Fruit fly (Drosophila melanogaster) whole organism, embryonic: Measurements from ENCODE around the gene CG43121.

Experiments
- B-H2 ChIP-seq: fragments of 200-800 bp; sonication (Bioruptor generic); optimal IDR thresholded peaks from 2 replicates; lab custom pipeline; 2018; ENCODE audit warnings: missing biosample characterization, mild to moderate bottlenecking, missing genetic modification characterization
- Blimp-1 ChIP-seq: fragments of 200-800 bp; sonication (Bioruptor generic); optimal IDR thresholded peaks from 3 replicates; lab custom pipeline; 2018; ENCODE audit warnings: missing biosample characterization, missing genetic modification characterization, mild to moderate bottlenecking, moderate library complexity, missing genetic modification reagents
- CG10209 ChIP-seq: fragments of 200-800 bp; sonication (Bioruptor generic); optimal IDR thresholded peaks from 3 replicates; lab custom pipeline; 2017; ENCODE audit warnings: missing biosample characterization, mild to moderate bottlenecking, missing genetic modification characterization, missing genetic modification reagents
- CG11085 ChIP-seq: fragments of 200-800 bp; sonication (Bioruptor generic); IDR thresholded peaks from 2 replicates; pipeline ENCODE4 v1.3.6; 2022; ENCODE audit warnings: missing biosample characterization, missing genetic modification characterization
- CG14667 ChIP-seq: fragments of 200-800 bp; sonication (Bioruptor generic); IDR thresholded peaks from 2 replicates; pipeline ENCODE4 v1.3.6; 2022; ENCODE audit warnings: missing biosample characterization, missing genetic modification characterization
- CG15269 ChIP-seq: fragments of 200-800 bp; sonication (Bioruptor generic); optimal IDR thresholded peaks from 2 replicates; lab custom pipeline; 2018; ENCODE audit warnings: missing biosample characterization, mild to moderate bottlenecking, missing genetic modification characterization, moderate library complexity
- CG15514 ChIP-seq: fragments of 200-800 bp; sonication (Bioruptor generic); optimal IDR thresholded peaks from 3 replicates; lab custom pipeline; 2017; ENCODE audit warnings: missing biosample characterization, missing genetic modification characterization, mild to moderate bottlenecking, moderate library complexity, missing genetic modification reagents
- CG1647 ChIP-seq: fragments of 200-800 bp; sonication (Bioruptor generic); optimal IDR thresholded peaks from 3 replicates; lab custom pipeline; 2016; ENCODE audit warnings: missing biosample characterization, missing genetic modification characterization
- CG16779 ChIP-seq: fragments of 200-800 bp; sonication (Bioruptor generic); IDR thresholded peaks from 2 replicates; pipeline ENCODE4 v1.3.6; 2022; ENCODE audit warnings: missing biosample characterization, missing genetic modification characterization
- CG18619 ChIP-seq: fragments of 200-800 bp; sonication (Bioruptor generic); optimal IDR thresholded peaks from 3 replicates; lab custom pipeline; 2017; ENCODE audit warnings: missing biosample characterization, mild to moderate bottlenecking, missing genetic modification characterization
- CG31365 ChIP-seq: fragments of 200-800 bp; sonication (Bioruptor generic); optimal IDR thresholded peaks from 2 replicates; lab custom pipeline; 2018; ENCODE audit warnings: missing biosample characterization, mild to moderate bottlenecking, missing genetic modification characterization
- CG31388 ChIP-seq: fragments of 200-800 bp; sonication (Bioruptor generic); optimal IDR thresholded peaks from 2 replicates; lab custom pipeline; 2016; ENCODE audit warnings: missing biosample characterization, missing genetic modification characterization
- CG32767 ChIP-seq: fragments of 200-800 bp; sonication (Bioruptor generic); IDR thresholded peaks from 2 replicates; pipeline ENCODE4 v1.3.6; 2022; ENCODE audit warnings: missing biosample characterization, missing genetic modification characterization
- CG3838 ChIP-seq: fragments of 200-800 bp; sonication (Bioruptor generic); optimal IDR thresholded peaks from 3 replicates; lab custom pipeline; 2016; ENCODE audit warnings: missing biosample characterization, missing genetic modification characterization
- CG4820 ChIP-seq: fragments of 200-800 bp; sonication (Bioruptor generic); optimal IDR thresholded peaks from 3 replicates; lab custom pipeline; 2016; ENCODE audit warnings: missing biosample characterization, missing genetic modification characterization
- CG6272 ChIP-seq: fragments of 200-800 bp; sonication (Bioruptor generic); IDR thresholded peaks from 2 replicates; pipeline ENCODE4 v1.3.6; 2022; ENCODE audit warnings: missing biosample characterization, missing genetic modification characterization
- CG7271 ChIP-seq: fragments of 200-800 bp; sonication (Bioruptor generic); optimal IDR thresholded peaks from 2 replicates; lab custom pipeline; 2018; ENCODE audit warnings: missing biosample characterization, mild to moderate bottlenecking, missing genetic modification characterization, moderate library complexity
- CG7963 ChIP-seq: fragments of 200-800 bp; sonication (Bioruptor generic); IDR thresholded peaks from 3 replicates; pipeline ENCODE4 v1.3.6; 2022; ENCODE audit warnings: missing biosample characterization, missing genetic modification characterization; ENCODE audit not compliant: partially characterized antibody
- Dfd ChIP-seq, 2 experiments: fragments of >200 bp; optimal IDR thresholded peaks; 2 replicates each; lab custom pipeline; 2017; ENCODE audit warnings: missing biosample characterization in 2 of 2, missing genetic modification characterization in 2 of 2
- Dip2 ChIP-seq: fragments of 200-800 bp; sonication (Bioruptor generic); IDR thresholded peaks from 2 replicates; pipeline ENCODE4 v1.3.6; 2022; ENCODE audit warnings: missing biosample characterization, missing genetic modification characterization
- Drgx ChIP-seq: fragments of 200-800 bp; sonication (Bioruptor generic); IDR thresholded peaks from 2 replicates; pipeline ENCODE4 v1.3.6; 2022; ENCODE audit warnings: missing biosample characterization, missing genetic modification characterization
- Ets65A ChIP-seq: fragments of 200-800 bp; sonication (Bioruptor generic); peaks from one replicate; lab custom pipeline; 2016; ENCODE audit warnings: missing biosample characterization, missing genetic modification characterization
- Fer3 ChIP-seq: fragments of 200-800 bp; sonication (Bioruptor generic); optimal IDR thresholded peaks from 2 replicates; lab custom pipeline; 2018; ENCODE audit warnings: missing biosample characterization, mild to moderate bottlenecking, missing genetic modification characterization, moderate library complexity
- GATAe ChIP-seq: fragments of 200-800 bp; sonication (Bioruptor generic); conservative IDR thresholded peaks from 2 replicates; pipeline ENCODE4 v1.3.6; 2022; ENCODE audit warnings: missing biosample characterization, missing genetic modification characterization
- Gsc ChIP-seq: fragments of 200-800 bp; sonication (Bioruptor generic); IDR thresholded peaks from 2 replicates; pipeline ENCODE4 v1.3.6; 2022; ENCODE audit warnings: missing biosample characterization, missing genetic modification characterization
- HHEX ChIP-seq: fragments of 200-800 bp; sonication (Bioruptor generic); optimal IDR thresholded peaks from 3 replicates; lab custom pipeline; 2017; ENCODE audit warnings: missing biosample characterization, mild to moderate bottlenecking, missing genetic modification characterization, missing genetic modification reagents
- HLH3B ChIP-seq: fragments of 200-800 bp; sonication (Bioruptor generic); IDR thresholded peaks from 2 replicates; pipeline ENCODE4 v1.3.6; 2022; ENCODE audit warnings: missing biosample characterization, missing genetic modification characterization
- Hr51 ChIP-seq, 2 experiments: fragments of 200-800 bp; sonication (Bioruptor generic); optimal IDR thresholded peaks; 2 replicates in 1 of 2; 3 replicates in 1 of 2; lab custom pipeline; 2016 to 2018; ENCODE audit warnings: missing biosample characterization in 2 of 2, missing genetic modification characterization in 2 of 2, mild to moderate bottlenecking in 1 of 2, moderate library complexity in 1 of 2
- Meics ChIP-seq: fragments of 200-800 bp; sonication (Bioruptor generic); optimal IDR thresholded peaks from 2 replicates; lab custom pipeline; 2017; ENCODE audit warnings: missing biosample characterization, mild to moderate bottlenecking, missing genetic modification characterization
- TFAM ChIP-seq: fragments of 200-800 bp; sonication (Bioruptor generic); optimal IDR thresholded peaks from 2 replicates; lab custom pipeline; 2017; ENCODE audit warnings: missing biosample characterization, missing genetic modification characterization, inconsistent platforms
- bcd ChIP-seq: fragments of 200-800 bp; sonication (Bioruptor generic); optimal IDR thresholded peaks from 2 replicates; lab custom pipeline; 2017; ENCODE audit warnings: missing biosample characterization, mild to moderate bottlenecking, missing genetic modification characterization
- chm ChIP-seq: fragments of 200-800 bp; sonication (Bioruptor generic); IDR thresholded peaks from 2 replicates; pipeline ENCODE4 v1.3.6; 2022; ENCODE audit warnings: missing biosample characterization, missing genetic modification characterization
- ci ChIP-seq: fragments of 200-800 bp; sonication (Bioruptor generic); IDR thresholded peaks from 3 replicates; pipeline ENCODE4 v1.3.6; 2022; ENCODE audit warnings: missing biosample characterization, missing genetic modification characterization
- crc ChIP-seq: fragments of 200-800 bp; sonication (Bioruptor generic); optimal IDR thresholded peaks from 2 replicates; lab custom pipeline; 2016; ENCODE audit warnings: missing biosample characterization, missing genetic modification characterization
- dm ChIP-seq: fragments of 200-800 bp; sonication (Bioruptor generic); optimal IDR thresholded peaks from 3 replicates; lab custom pipeline; 2016; ENCODE audit warnings: missing biosample characterization, missing genetic modification characterization
- dpn ChIP-seq, 2 experiments: fragments of 200-800 bp; sonication (Bioruptor generic); optimal IDR thresholded peaks; 3 replicates each; lab custom pipeline; 2016; ENCODE audit warnings: missing biosample characterization in 2 of 2, missing genetic modification characterization in 2 of 2
- fd102C ChIP-seq: fragments of 200-800 bp; sonication (Bioruptor generic); optimal IDR thresholded peaks from 2 replicates; lab custom pipeline; 2018; ENCODE audit warnings: missing biosample characterization, mild to moderate bottlenecking, missing genetic modification characterization, moderate library complexity
- fd64A ChIP-seq: fragments of 200-800 bp; sonication (Bioruptor generic); optimal IDR thresholded peaks from 3 replicates; lab custom pipeline; 2018; ENCODE audit warnings: missing biosample characterization, mild to moderate bottlenecking, missing genetic modification characterization
- grau ChIP-seq: fragments of 200-800 bp; optimal IDR thresholded peaks from 3 replicates; lab custom pipeline; 2019; ENCODE audit warnings: missing biosample characterization, mild to moderate bottlenecking, missing genetic modification characterization, moderate library complexity
- gsb-n ChIP-seq: fragments of 200-800 bp; sonication (Bioruptor generic); optimal IDR thresholded peaks from 3 replicates; lab custom pipeline; 2018; ENCODE audit warnings: missing biosample characterization, mild to moderate bottlenecking, missing genetic modification characterization
- insv ChIP-seq, 2 experiments: fragments of 200-800 bp; sonication (Bioruptor generic); optimal IDR thresholded peaks; 3 replicates each; lab custom pipeline; 2016 to 2018; ENCODE audit warnings: missing biosample characterization in 2 of 2, missing genetic modification characterization in 2 of 2
- lov ChIP-seq, 2 experiments: fragments of 200-800 bp in 1 of 2; fragments of >200 bp in 1 of 2; sonication (Bioruptor generic) in 1 of 2; IDR thresholded peaks in 1 of 2; optimal IDR thresholded peaks in 1 of 2; 2 replicates in 1 of 2; 3 replicates in 1 of 2; pipeline versions ENCODE4 v1.3.6 to Lab custom; 2017 to 2022; ENCODE audit warnings: missing biosample characterization in 1 of 2, missing genetic modification characterization in 1 of 2
- nerfin-2 ChIP-seq: fragments of 200-800 bp; sonication (Bioruptor generic); IDR thresholded peaks from 2 replicates; pipeline ENCODE4 v1.3.6; 2022; ENCODE audit warnings: missing biosample characterization, missing genetic modification characterization; ENCODE audit not compliant: partially characterized antibody
- sens ChIP-seq: fragments of 200-800 bp; sonication (Bioruptor generic); peaks from one replicate; lab custom pipeline; 2016; ENCODE audit warnings: missing biosample characterization, missing genetic modification characterization
- sob ChIP-seq: fragments of 200-800 bp; sonication (Bioruptor generic); IDR thresholded peaks from 2 replicates; pipeline ENCODE4 v1.3.6; 2022; ENCODE audit warnings: missing biosample characterization, missing genetic modification characterization
- sqz ChIP-seq: fragments of 200-800 bp; sonication (Bioruptor generic); optimal IDR thresholded peaks from 3 replicates; lab custom pipeline; 2018; ENCODE audit warnings: missing biosample characterization, mild to moderate bottlenecking, missing genetic modification characterization
- toy ChIP-seq: fragments of 200-800 bp; sonication (Bioruptor generic); IDR thresholded peaks from 2 replicates; pipeline ENCODE4 v1.3.6; 2022; ENCODE audit warnings: missing biosample characterization, missing genetic modification characterization
- tx ChIP-seq: fragments of 200-800 bp; sonication (Bioruptor generic); optimal IDR thresholded peaks from 2 replicates; lab custom pipeline; 2016; ENCODE audit warnings: missing biosample characterization, missing genetic modification characterization
- vfl ChIP-seq: fragments of 200-800 bp; sonication (Bioruptor generic); optimal IDR thresholded peaks from 2 replicates; lab custom pipeline; 2016; ENCODE audit warnings: missing biosample characterization, missing genetic modification characterization
- zfh1 ChIP-seq: fragments of 200-800 bp; sonication (Bioruptor generic); IDR thresholded peaks from 3 replicates; pipeline ENCODE4 v1.3.6; 2022; ENCODE audit warnings: missing biosample characterization, missing genetic modification characterization

The CG43121 gene

DNA sequence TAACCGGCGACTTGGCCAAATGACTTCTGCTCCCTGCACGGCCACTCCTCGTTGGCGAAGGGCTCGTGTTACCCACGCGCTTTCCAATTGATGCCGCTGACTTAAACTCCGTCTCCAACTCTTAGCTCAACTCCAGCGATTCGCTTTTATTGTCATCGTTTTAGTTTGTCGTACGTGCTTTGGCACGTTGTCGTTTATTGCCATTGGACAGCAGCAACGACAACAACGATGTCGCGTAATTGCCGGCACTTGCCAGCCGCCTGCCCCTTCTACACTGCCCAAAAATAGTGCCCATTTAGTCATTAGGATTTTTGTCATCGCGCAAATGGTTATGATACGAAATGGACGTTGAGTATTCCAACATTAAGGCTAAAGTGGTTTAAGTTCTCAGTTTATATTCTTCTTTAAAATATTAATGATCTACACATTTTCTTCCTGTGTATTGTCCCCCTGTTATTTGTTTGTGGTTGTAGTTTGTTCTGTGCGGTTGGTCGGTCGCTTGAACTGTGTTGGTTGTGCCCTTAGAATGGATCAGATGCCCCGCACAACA lies 6.4 kb downstream of the CG43121 start (continued):
- TF ChIP-seq HLH3B (GFP tag; lab: Robert Waterston, UW) (peak; percentile 89), lov (optimal IDR thresholded peaks at IDR 0.05; lab: Kevin White, UChicago) (no peak), lov (GFP tag; IDR thresholded peaks at IDR 0.05; lab: Robert Waterston, UW) (peak; percentile 88), nerfin-2 (GFP tag; lab: Robert Waterston, UW) (no peak), sob (GFP tag; lab: Robert Waterston, UW) (peak; percentile 91), CG10209 (GFP tag; lab: Kevin White, UChicago) (peak; percentile 85), CG7963 (GFP tag; lab: Robert Waterston, UW) (no peak), vfl (GFP tag; lab: Kevin White, UChicago) (peak; percentile 75), zfh1 (GFP tag; lab: Robert Waterston, UW) (peak; percentile 92), CG18619 (peak; percentile 82), ci (peak; percentile 95), fd102C (peak; percentile 66), CG3838 (peak; percentile 66), CG1647 (GFP tag; lab: Kevin White, UChicago) (peak; percentile 88), Ets65A (GFP tag; lab: Kevin White, UChicago) (peak; percentile 99), CG6272 (peak; percentile 57; the same call in 1 of the 2 replicates), Drgx (GFP tag; lab: Robert Waterston, UW) (peak; percentile 90), sens (peak; percentile 99), GATAe (GFP tag; lab: Robert Waterston, UW) (0 out of 2 replicates have a peak, but pooled peaks have one; percentile 9), CG31388 (GFP tag; lab: Kevin White, UChicago) (peak; percentile 69), CG11085 (peak; percentile 58), dpn (GFP tag; optimal IDR thresholded peaks at IDR 0.05; lab: Kevin White, UChicago) (peak; percentile 91 to 92), Fer3 (tag; lab: Kevin White, UChicago) (peak; percentile 74), insv (GFP tag; optimal IDR thresholded peaks at IDR 0.05; lab: Kevin White, UChicago) (peak in 1 of 2 experiments; percentile 20), CG16779 (GFP tag; lab: Robert Waterston, UW) (0 out of 2 replicates have a peak, but pooled peaks have one; percentile 9), Blimp-1 (GFP tag; lab: Kevin White, UChicago) (peak; percentile 91), chm (GFP tag; lab: Robert Waterston, UW) (peak; percentile 91), crc (peak; percentile 87), CG15514 (GFP tag; lab: Kevin White, UChicago) (peak; percentile 77), TFAM (GFP tag; lab: Kevin White, UChicago) (peak; percentile 49), Dip2 (GFP tag; lab: Robert Waterston, UW) (no peak), sqz (GFP tag; lab: Kevin White, UChicago) (peak; percentile 75), Hr51 (GFP tag; optimal IDR thresholded peaks at IDR 0.05; lab: Kevin White, UChicago) (peak; percentile 74 to 90), toy (GFP tag; lab: Robert Waterston, UW) (peak; percentile 74), HHEX (GFP tag; lab: Kevin White, UChicago) (peak; percentile 80), CG32767 (GFP tag; lab: Robert Waterston, UW) (peak; percentile 71), Meics (GFP tag; lab: Kevin White, UChicago) (peak; percentile 85), CG4820 (GFP tag; lab: Kevin White, UChicago) (peak; percentile 91), CG15269 (tag; lab: Kevin White, UChicago) (peak; percentile 91), Dfd (GFP tag; optimal IDR thresholded peaks at IDR 0.05; lab: Kevin White, UChicago) (no peak), CG14667 (GFP tag; lab: Robert Waterston, UW) (peak; percentile 87), Gsc (no peak; the same call in 1 of the 2 replicates), CG7271 (tag; lab: Kevin White, UChicago) (no peak), tx (GFP tag; lab: Kevin White, UChicago) (peak; percentile 79), B-H2 (GFP tag; lab: Kevin White, UChicago) (peak; percentile 62), dm (GFP tag; lab: Kevin White, UChicago) (peak; percentile 83), fd64A (GFP tag; lab: Kevin White, UChicago) (peak; percentile 71), CG31365 (tag; lab: Kevin White, UChicago) (peak; percentile 51), bcd (GFP tag; lab: Kevin White, UChicago) (peak; percentile 88), gsb-n (peak; percentile 84), grau (tag; lab: Kevin White, UChicago) (peak; percentile 89)
